Fruit fly (Drosophila melanogaster) whole organism, embryonic: Measurements from ENCODE around the gene hkb.

ENCODE experiments used
- B-H2 ChIP-seq: fragments of 200-800 bp; sonication (Bioruptor generic); optimal IDR thresholded peaks from 2 replicates; lab custom pipeline; 2018; ENCODE audit warnings: missing biosample characterization, mild to moderate bottlenecking, missing genetic modification characterization
- Bteb2 ChIP-seq: fragments of 200-800 bp; sonication (Bioruptor generic); optimal IDR thresholded peaks from 2 replicates; lab custom pipeline; 2016; ENCODE audit warnings: missing biosample characterization, missing genetic modification characterization
- CG10979 ChIP-seq: fragments of 200-800 bp; sonication (Bioruptor generic); optimal IDR thresholded peaks from 2 replicates; lab custom pipeline; 2018; ENCODE audit warnings: missing biosample characterization, mild to moderate bottlenecking, missing genetic modification characterization, moderate library complexity
- CG13424 ChIP-seq: fragments of 200-800 bp; sonication (Bioruptor generic); optimal IDR thresholded peaks from 2 replicates; lab custom pipeline; 2019; ENCODE audit warnings: missing biosample characterization, mild to moderate bottlenecking, missing genetic modification characterization, moderate library complexity
- CG15514 ChIP-seq: fragments of 200-800 bp; sonication (Bioruptor generic); optimal IDR thresholded peaks from 3 replicates; lab custom pipeline; 2017; ENCODE audit warnings: missing biosample characterization, missing genetic modification characterization, mild to moderate bottlenecking, moderate library complexity, missing genetic modification reagents
- CG15601 ChIP-seq: fragments of 200-800 bp; sonication (Bioruptor generic); optimal IDR thresholded peaks from 3 replicates; lab custom pipeline; 2019; ENCODE audit warnings: missing biosample characterization, mild to moderate bottlenecking, missing genetic modification characterization, moderate library complexity
- CG17385 ChIP-seq: fragments of 200-800 bp; sonication (Bioruptor generic); optimal IDR thresholded peaks from 3 replicates; lab custom pipeline; 2018; ENCODE audit warnings: missing biosample characterization, mild to moderate bottlenecking, missing genetic modification characterization
- CG2129 ChIP-seq: fragments of 200-800 bp; sonication (Bioruptor generic); IDR thresholded peaks from 2 replicates; pipeline ENCODE4 v1.3.6; 2022; ENCODE audit warnings: missing biosample characterization, missing genetic modification characterization; ENCODE audit not compliant: partially characterized antibody
- CG2678 ChIP-seq: fragments of 200-800 bp; sonication (Bioruptor generic); optimal IDR thresholded peaks from 3 replicates; lab custom pipeline; 2019; ENCODE audit warnings: missing biosample characterization, mild to moderate bottlenecking, missing genetic modification characterization, moderate library complexity
- CG30020 ChIP-seq: fragments of 200-800 bp; optimal IDR thresholded peaks from 2 replicates; lab custom pipeline; 2019; ENCODE audit warnings: missing biosample characterization, mild to moderate bottlenecking, missing genetic modification characterization, moderate library complexity
- CG3065 ChIP-seq: fragments of 200-800 bp; sonication (Bioruptor generic); optimal IDR thresholded peaks from 2 replicates; lab custom pipeline; 2016; ENCODE audit warnings: missing biosample characterization, missing genetic modification characterization
- CG31388 ChIP-seq: fragments of 200-800 bp; sonication (Bioruptor generic); optimal IDR thresholded peaks from 2 replicates; lab custom pipeline; 2016; ENCODE audit warnings: missing biosample characterization, missing genetic modification characterization
- CG7786 ChIP-seq: fragments of 200-800 bp; sonication (Bioruptor generic); optimal IDR thresholded peaks from 2 replicates; lab custom pipeline; 2016; ENCODE audit warnings: missing biosample characterization, missing genetic modification characterization
- CG8290 ChIP-seq, 3 experiments: fragments of 200-800 bp; sonication (Bioruptor generic); optimal IDR thresholded peaks; 2 replicates each; lab custom pipeline; 2016 to 2019; ENCODE audit warnings: missing biosample characterization in 3 of 3, missing genetic modification characterization in 3 of 3, mild to moderate bottlenecking in 2 of 3, moderate library complexity in 1 of 3
- CG8388 ChIP-seq: fragments of 200-800 bp; sonication (Bioruptor generic); optimal IDR thresholded peaks from 2 replicates; lab custom pipeline; 2019; ENCODE audit warnings: missing biosample characterization, mild to moderate bottlenecking, missing genetic modification characterization, moderate library complexity
- CG9727 ChIP-seq: fragments of 200-800 bp; sonication (Bioruptor generic); optimal IDR thresholded peaks from 3 replicates; lab custom pipeline; 2017; ENCODE audit warnings: missing biosample characterization, mild to moderate bottlenecking, missing genetic modification characterization
- Dll ChIP-seq: fragments of 200-800 bp; sonication (Bioruptor generic); IDR thresholded peaks from 4 replicates; pipeline ENCODE4 v1.3.6; 2022; ENCODE audit warnings: missing biosample characterization, missing genetic modification characterization; ENCODE audit not compliant: partially characterized antibody
- Dref ChIP-seq: fragments of 200-800 bp; sonication (Bioruptor generic); IDR thresholded peaks from 2 replicates; pipeline ENCODE4 v1.3.6; 2022; ENCODE audit warnings: missing biosample characterization, missing genetic modification characterization
- Drgx ChIP-seq: fragments of 200-800 bp; sonication (Bioruptor generic); IDR thresholded peaks from 2 replicates; pipeline ENCODE4 v1.3.6; 2022; ENCODE audit warnings: missing biosample characterization, missing genetic modification characterization
- Eip74EF ChIP-seq, 2 experiments: fragments of 200-800 bp in 1 of 2; fragments of >200 bp in 1 of 2; sonication (Bioruptor generic) in 1 of 2; optimal IDR thresholded peaks; 2 replicates each; lab custom pipeline; 2017 to 2019; ENCODE audit warnings: missing biosample characterization in 2 of 2, missing genetic modification characterization in 2 of 2, mild to moderate bottlenecking in 1 of 2, moderate library complexity in 1 of 2
- Hmr ChIP-seq: fragments of 200-800 bp; sonication (Bioruptor generic); optimal IDR thresholded peaks from 3 replicates; lab custom pipeline; 2017; ENCODE audit warnings: mild to moderate bottlenecking, missing biosample characterization, missing genetic modification reagents, missing genetic modification characterization
- Lhr ChIP-seq: fragments of 200-800 bp; sonication (Bioruptor generic); optimal IDR thresholded peaks from 3 replicates; lab custom pipeline; 2017; ENCODE audit warnings: mild to moderate bottlenecking, missing biosample characterization, missing genetic modification reagents, missing genetic modification characterization
- Meics ChIP-seq: fragments of 200-800 bp; sonication (Bioruptor generic); optimal IDR thresholded peaks from 2 replicates; lab custom pipeline; 2017; ENCODE audit warnings: missing biosample characterization, mild to moderate bottlenecking, missing genetic modification characterization
- Optix ChIP-seq: fragments of 200-800 bp; sonication (Bioruptor generic); IDR thresholded peaks from 3 replicates; pipeline ENCODE4 v1.3.6; 2022; ENCODE audit warnings: missing biosample characterization, missing genetic modification characterization
- Xrp1 ChIP-seq: fragments of 200-800 bp; sonication (Bioruptor generic); IDR thresholded peaks from 2 replicates; pipeline ENCODE4 v1.3.6; 2022; ENCODE audit warnings: missing biosample characterization, missing genetic modification characterization
- al ChIP-seq: fragments of 200-800 bp; sonication (Bioruptor generic); IDR thresholded peaks from 2 replicates; pipeline ENCODE4 v1.3.6; 2022; ENCODE audit warnings: missing biosample characterization, missing genetic modification characterization
- bab2 ChIP-seq: fragments of 200-800 bp; sonication (Bioruptor generic); optimal IDR thresholded peaks from 2 replicates; lab custom pipeline; 2016; ENCODE audit warnings: missing biosample characterization, missing genetic modification characterization
- bowl ChIP-seq: fragments of 200-800 bp; sonication (Bioruptor generic); IDR thresholded peaks from 2 replicates; pipeline ENCODE4 v1.3.6; 2022; ENCODE audit warnings: missing biosample characterization, missing genetic modification characterization
- cato ChIP-seq: fragments of 200-800 bp; sonication (Bioruptor generic); optimal IDR thresholded peaks from 2 replicates; lab custom pipeline; 2016; ENCODE audit warnings: missing biosample characterization, missing genetic modification characterization, borderline replicate concordance
- crp ChIP-seq, 2 experiments: fragments of 200-800 bp; sonication (Bioruptor generic); optimal IDR thresholded peaks; 2 replicates in 1 of 2; 3 replicates in 1 of 2; lab custom pipeline; 2017; ENCODE audit warnings: missing biosample characterization in 2 of 2, missing genetic modification characterization in 2 of 2, mild to moderate bottlenecking in 1 of 2, moderate library complexity in 1 of 2
- en ChIP-seq: fragments of 200-800 bp; sonication (Bioruptor generic); optimal IDR thresholded peaks from 2 replicates; lab custom pipeline; 2016; ENCODE audit warnings: missing biosample characterization, missing genetic modification characterization
- eyg ChIP-seq: fragments of 200-800 bp; sonication (Bioruptor generic); optimal IDR thresholded peaks from 3 replicates; lab custom pipeline; 2016; ENCODE audit warnings: missing biosample characterization, missing genetic modification characterization
- fu2 ChIP-seq: fragments of 200-800 bp; sonication (Bioruptor generic); optimal IDR thresholded peaks from 2 replicates; lab custom pipeline; 2016; ENCODE audit warnings: missing biosample characterization, missing genetic modification characterization
- gt ChIP-seq: fragments of 200-800 bp; sonication (Bioruptor generic); IDR thresholded peaks from 2 replicates; pipeline ENCODE4 v1.3.6; 2022; ENCODE audit warnings: missing biosample characterization, missing genetic modification characterization
- hb ChIP-seq: fragments of 200-800 bp; sonication (Bioruptor generic); IDR thresholded peaks from 3 replicates; pipeline ENCODE4 v1.3.6; 2022; ENCODE audit warnings: missing biosample characterization, missing genetic modification characterization; ENCODE audit not compliant: partially characterized antibody
- hkb ChIP-seq, 2 experiments: fragments of 200-800 bp in 1 of 2; fragments of >200 bp in 1 of 2; sonication (Bioruptor generic) in 1 of 2; IDR thresholded peaks in 1 of 2; optimal IDR thresholded peaks in 1 of 2; 2 replicates each; pipeline versions ENCODE4 v1.3.6 to Lab custom; 2017 to 2022; ENCODE audit warnings: missing biosample characterization in 1 of 2, missing genetic modification characterization in 1 of 2
- klu ChIP-seq: fragments of 200-800 bp; sonication (Bioruptor generic); IDR thresholded peaks from 2 replicates; pipeline ENCODE4 v1.3.6; 2022; ENCODE audit warnings: missing biosample characterization, missing genetic modification characterization
- lmd ChIP-seq: fragments of 200-800 bp; sonication (Bioruptor generic); IDR thresholded peaks from 2 replicates; pipeline ENCODE4 v1.3.6; 2022; ENCODE audit warnings: missing biosample characterization, missing genetic modification characterization
- mld ChIP-seq: fragments of 200-800 bp; sonication (Bioruptor generic); IDR thresholded peaks from 3 replicates; pipeline ENCODE4 v1.3.6; 2022; ENCODE audit warnings: missing biosample characterization, missing genetic modification characterization; ENCODE audit not compliant: partially characterized antibody
- onecut ChIP-seq: fragments of 200-800 bp; sonication (Bioruptor generic); IDR thresholded peaks from 2 replicates; pipeline ENCODE4 v1.3.6; 2022; ENCODE audit warnings: missing biosample characterization, missing genetic modification characterization
- peb ChIP-seq: fragments of 200-800 bp; sonication (Bioruptor generic); IDR thresholded peaks from 2 replicates; pipeline ENCODE4 v1.3.6; 2022; ENCODE audit warnings: missing biosample characterization, missing genetic modification characterization
- pnt ChIP-seq: fragments of 200-800 bp; sonication (Bioruptor generic); optimal IDR thresholded peaks from 3 replicates; lab custom pipeline; 2016; ENCODE audit warnings: missing biosample characterization, missing genetic modification characterization
- sc ChIP-seq, 3 experiments: fragments of >200 bp in 2 of 3; fragments of 200-800 bp in 1 of 3; sonication (Bioruptor generic) in 1 of 3; optimal IDR thresholded peaks; 2 replicates in 2 of 3; 3 replicates in 1 of 3; lab custom pipeline; 2017; ENCODE audit warnings: mild to moderate bottlenecking in 1 of 3, missing biosample characterization in 1 of 3, missing genetic modification characterization in 1 of 3, missing genetic modification reagents in 1 of 3
- so ChIP-seq: fragments of 200-800 bp; sonication (Bioruptor generic); IDR thresholded peaks from 3 replicates; pipeline ENCODE4 v1.3.6; 2022; ENCODE audit warnings: missing biosample characterization, missing genetic modification characterization
- stc ChIP-seq: fragments of 200-800 bp; sonication (Bioruptor generic); IDR thresholded peaks from 2 replicates; pipeline ENCODE4 v1.3.6; 2022; ENCODE audit warnings: missing biosample characterization, missing genetic modification characterization
- stwl ChIP-seq: fragments of 200-800 bp; sonication (Bioruptor generic); optimal IDR thresholded peaks from 3 replicates; lab custom pipeline; 2018; ENCODE audit warnings: missing biosample characterization, mild to moderate bottlenecking, missing genetic modification characterization, moderate library complexity
- tin ChIP-seq: fragments of 200-800 bp; sonication (Bioruptor generic); optimal IDR thresholded peaks from 3 replicates; lab custom pipeline; 2016; ENCODE audit warnings: missing biosample characterization, missing genetic modification characterization
- toy ChIP-seq: fragments of 200-800 bp; sonication (Bioruptor generic); IDR thresholded peaks from 2 replicates; pipeline ENCODE4 v1.3.6; 2022; ENCODE audit warnings: missing biosample characterization, missing genetic modification characterization
- trh ChIP-seq: fragments of 200-800 bp; sonication (Bioruptor generic); optimal IDR thresholded peaks from 2 replicates; lab custom pipeline; 2016; ENCODE audit warnings: missing biosample characterization, missing genetic modification characterization

Gene hkb

dm6 chr3R:4333964-4334363 is 12.5 kb downstream of the hkb start, which contains the start of gene CG9776 (continued):
- no peak for TF ChIP-seq CG2678 (tag; lab: Kevin White, UChicago)
- peak; percentile 30 for TF ChIP-seq hkb (optimal IDR thresholded peaks at IDR 0.05; lab: Kevin White, UChicago)
- TF ChIP-seq hkb (GFP tag; IDR thresholded peaks at IDR 0.05; lab: Robert Waterston, UW): peak; percentile 84
- peak; percentile 95 for TF ChIP-seq Dll
- TF ChIP-seq CG8388: no peak
- TF ChIP-seq CG15601: no peak
- TF ChIP-seq CG10979: no peak
- TF ChIP-seq stwl (tag; lab: Kevin White, UChicago): peak; percentile 89
- no peak for TF ChIP-seq Drgx (GFP tag; lab: Robert Waterston, UW)
- TF ChIP-seq CG13424 (tag; lab: Kevin White, UChicago): peak; percentile 62
- TF ChIP-seq lmd (GFP tag; lab: Robert Waterston, UW): peak; percentile 53; the same call in 1 of the 2 replicates
- no peak for TF ChIP-seq stc
- no peak for TF ChIP-seq gt (GFP tag; lab: Robert Waterston, UW)
- no peak for TF ChIP-seq CG17385 (GFP tag; lab: Kevin White, UChicago)
- no peak; the same call in 1 of the 2 replicates for TF ChIP-seq klu (GFP tag; lab: Robert Waterston, UW)
- peak; percentile 54 for TF ChIP-seq B-H2 (GFP tag; lab: Kevin White, UChicago)
- no peak for TF ChIP-seq CG31388 (GFP tag; lab: Kevin White, UChicago)
- TF ChIP-seq trh (GFP tag; lab: Kevin White, UChicago): no peak
- peak in 1 of 2 experiments; percentile 37 for TF ChIP-seq crp (GFP tag; optimal IDR thresholded peaks at IDR 0.05; lab: Kevin White, UChicago)
- no peak for TF ChIP-seq bowl (GFP tag; lab: Robert Waterston, UW)
- TF ChIP-seq eyg (GFP tag; lab: Kevin White, UChicago): peak; percentile 41
- TF ChIP-seq CG15514: peak; percentile 96
- no peak; the same call in 1 of the 2 replicates for TF ChIP-seq al (GFP tag; lab: Robert Waterston, UW)
- no peak for TF ChIP-seq Meics (GFP tag; lab: Kevin White, UChicago)
- peak; percentile 47 for TF ChIP-seq tin
- TF ChIP-seq Xrp1 (GFP tag; lab: Robert Waterston, UW): peak; percentile 70
- TF ChIP-seq CG2129 (GFP tag; lab: Robert Waterston, UW): peak; percentile 91
- no peak for TF ChIP-seq so
- TF ChIP-seq Bteb2 (GFP tag; lab: Kevin White, UChicago): peak; percentile 66
- peak; percentile 98 for TF ChIP-seq mld (GFP tag; lab: Robert Waterston, UW)
- TF ChIP-seq Lhr (GFP tag; lab: Kevin White, UChicago): peak; percentile 94
- peak; percentile 58; the same call in 2 of the 3 replicates for TF ChIP-seq Optix (GFP tag; lab: Robert Waterston, UW)
- peak; percentile 58 for TF ChIP-seq CG7786 (GFP tag; lab: Kevin White, UChicago)
- TF ChIP-seq onecut (GFP tag; lab: Robert Waterston, UW): peak; percentile 33; the same call in 1 of the 2 replicates
- TF ChIP-seq CG3065 (GFP tag; lab: Kevin White, UChicago): peak; percentile 39
- TF ChIP-seq hb: peak; percentile 97
- TF ChIP-seq CG8290 (GFP tag; optimal IDR thresholded peaks at IDR 0.05; lab: Kevin White, UChicago): peak; percentile 84
- TF ChIP-seq CG8290 (tag; optimal IDR thresholded peaks at IDR 0.05; lab: Kevin White, UChicago): peak; percentile 67 to 93
- TF ChIP-seq bab2 (GFP tag; lab: Kevin White, UChicago): peak; percentile 62
- no peak for TF ChIP-seq Hmr (GFP tag; lab: Kevin White, UChicago)
- TF ChIP-seq cato (GFP tag; lab: Kevin White, UChicago): peak; percentile 38
- peak in 1 of 2 experiments; percentile 48 for TF ChIP-seq Eip74EF (GFP tag; optimal IDR thresholded peaks at IDR 0.05; lab: Kevin White, UChicago)
- TF ChIP-seq peb (GFP tag; lab: Robert Waterston, UW): no peak
- TF ChIP-seq toy (GFP tag; lab: Robert Waterston, UW): no peak
- TF ChIP-seq fu2 (GFP tag; lab: Kevin White, UChicago): peak; percentile 52
- TF ChIP-seq CG9727 (GFP tag; lab: Kevin White, UChicago): no peak
- peak; percentile 98 for TF ChIP-seq CG30020 (tag; lab: Kevin White, UChicago)
- no peak for TF ChIP-seq en (GFP tag; lab: Kevin White, UChicago)
- TF ChIP-seq Dref (GFP tag; lab: Robert Waterston, UW): peak; percentile 99
- TF ChIP-seq pnt (GFP tag; lab: Kevin White, UChicago): peak; percentile 65
- TF ChIP-seq sc (optimal IDR thresholded peaks at IDR 0.05; lab: Kevin White, UChicago): no peak
- peak; percentile 9 for TF ChIP-seq sc (GFP tag; optimal IDR thresholded peaks at IDR 0.05; lab: Kevin White, UChicago)
